Worm (Caenorhabditis elegans) whole organism, late embryonic: ENCODE results near the gene C45G9.8.

Experiments
- C38D4.7 ChIP-seq: fragments of 200-800 bp; sonication (Bioruptor generic); optimal IDR thresholded peaks from 2 replicates; lab custom pipeline; 2018; ENCODE audit warnings: mild to moderate bottlenecking, missing genetic modification characterization, moderate library complexity, missing compliant biosample characterization
- ama-1 ChIP-seq: fragments of 150-350 bp; optimal IDR thresholded peaks from 2 replicates; lab custom pipeline; 2014
- ceh-18 ChIP-seq: sonication (generic microtip); optimal IDR thresholded peaks from 2 replicates; lab custom pipeline; 2016; ENCODE audit warnings: missing genetic modification characterization, missing compliant biosample characterization
- ceh-30 ChIP-seq: fragments of 150-350 bp; optimal IDR thresholded peaks from 2 replicates; lab custom pipeline; 2014; ENCODE audit warnings: missing biosample characterization, missing genetic modification characterization
- ceh-6 ChIP-seq: fragments of 200-800 bp; sonication (Bioruptor generic); optimal IDR thresholded peaks from 2 replicates; lab custom pipeline; 2018; ENCODE audit warnings: mild to moderate bottlenecking, missing genetic modification characterization, missing compliant biosample characterization
- ceh-9 ChIP-seq: sonication (generic microtip); optimal IDR thresholded peaks from 2 replicates; lab custom pipeline; 2016; ENCODE audit warnings: mild to moderate bottlenecking, missing genetic modification characterization, inconsistent platforms, missing compliant biosample characterization
- che-1 ChIP-seq: sonication (generic microtip); optimal IDR thresholded peaks from 2 replicates; lab custom pipeline; 2016; ENCODE audit warnings: mild to moderate bottlenecking, missing genetic modification characterization, missing compliant biosample characterization
- dve-1 ChIP-seq: sonication (generic microtip); optimal IDR thresholded peaks from 2 replicates; lab custom pipeline; 2017; ENCODE audit warnings: antibody characterized with exemption, mild to moderate bottlenecking, missing genetic modification characterization, missing compliant biosample characterization
- fkh-10 ChIP-seq: fragments of 150-350 bp; optimal IDR thresholded peaks from 2 replicates; lab custom pipeline; 2014; ENCODE audit warnings: missing biosample characterization, missing genetic modification reagents, missing genetic modification characterization
- hlh-30 ChIP-seq: sonication (generic microtip); optimal IDR thresholded peaks from 2 replicates; lab custom pipeline; 2017; ENCODE audit warnings: antibody characterized with exemption, missing genetic modification characterization, missing compliant biosample characterization; ENCODE audit not compliant: insufficient read depth
- odd-2 ChIP-seq: sonication (generic microtip); optimal IDR thresholded peaks from 2 replicates; lab custom pipeline; 2017; ENCODE audit warnings: antibody characterized with exemption, mild to moderate bottlenecking, missing genetic modification characterization, missing compliant biosample characterization
- pax-1 ChIP-seq: fragments of 150-350 bp; optimal IDR thresholded peaks from 2 replicates; lab custom pipeline; 2014; ENCODE audit warnings: missing biosample characterization, missing genetic modification characterization
- sox-4 ChIP-seq: sonication (generic microtip); optimal IDR thresholded peaks from 2 replicates; lab custom pipeline; 2017; ENCODE audit warnings: mild to moderate bottlenecking, missing genetic modification characterization, inconsistent platforms, missing compliant biosample characterization
- ztf-16 ChIP-seq: sonication (generic microtip); optimal IDR thresholded peaks from 2 replicates; lab custom pipeline; 2017; ENCODE audit warnings: missing genetic modification characterization, missing compliant biosample characterization

DNA sequence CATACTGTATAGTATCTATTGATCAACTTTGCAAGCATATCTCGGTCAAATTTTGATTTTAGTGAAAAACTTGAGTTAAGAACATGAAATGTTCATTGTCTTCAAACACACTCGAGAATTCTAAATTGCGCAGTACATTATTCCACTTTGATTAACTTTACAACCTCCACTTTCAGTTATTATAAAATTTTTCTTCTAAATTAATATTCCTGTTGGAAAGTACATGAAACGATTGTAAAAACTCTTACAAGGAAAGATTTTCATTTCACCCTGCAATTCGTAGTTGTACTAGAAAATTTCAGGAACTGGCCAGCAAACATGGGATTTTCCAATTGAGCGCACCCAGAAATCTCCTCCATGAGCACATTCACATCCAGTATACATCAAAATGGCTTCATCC, 8.7 kb downstream of the C45G9.8 start, which contains the start of gene C45G9.14:
- TF ChIP-seq dve-1 (tag; lab: Kevin White, UChicago) (no peak), odd-2 (tag; lab: Kevin White, UChicago) (no peak), ceh-18 (tag; lab: Kevin White, UChicago) (no peak), fkh-10 (GFP tag; lab: Kevin White, UChicago) (no peak), C38D4.7 (GFP tag; lab: Kevin White, UChicago) (no peak), hlh-30 (tag; lab: Kevin White, UChicago) (no peak), ztf-16 (tag; lab: Kevin White, UChicago) (no peak), ceh-9 (tag; lab: Kevin White, UChicago) (no peak), sox-4 (no peak), ama-1 (no peak), ceh-30 (tag; lab: Kevin White, UChicago) (no peak), ceh-6 (no peak), pax-1 (no peak), che-1 (tag; lab: Kevin White, UChicago) (no peak)
